Worm (Caenorhabditis elegans): ENCODE data around the gene F32D1.8.

Gene F32D1.8

ce11 chrV:4398884-4399283 is 21.4 kb upstream of the F32D1.8 start:
- TF ChIP-seq dao-5 (tag; optimal IDR thresholded peaks at IDR 0.05), result no peak
- no peak for TF ChIP-seq him-1 (tag; optimal IDR thresholded peaks at IDR 0.05)
- no peak for TF ChIP-seq W03F9.2 (tag; optimal IDR thresholded peaks at IDR 0.05)

ce11 chrV:4398127-4398526 is 20.6 kb upstream of the F32D1.8 start:
- no peak for TF ChIP-seq dao-5 (tag; optimal IDR thresholded peaks at IDR 0.05)
- TF ChIP-seq him-1 (tag; optimal IDR thresholded peaks at IDR 0.05), result no peak
- TF ChIP-seq W03F9.2 (tag; optimal IDR thresholded peaks at IDR 0.05), result no peak

- TF ChIP-seq him-1 (tag; optimal IDR thresholded peaks at IDR 0.05), result no peak
- no peak for TF ChIP-seq dao-5 (tag; optimal IDR thresholded peaks at IDR 0.05)
- no peak for TF ChIP-seq W03F9.2 (tag; optimal IDR thresholded peaks at IDR 0.05)
These were observed 18.7 kb upstream of the F32D1.8 start, which contains the start of gene F13A2.3 for ce11 chrV:4396257-4396656. F13A2.3 (minus strand) TSS chrV:4396357.

ce11 chrV:4387916-4388315 is 10.4 kb upstream of the F32D1.8 start:
- TF ChIP-seq him-1 (tag; optimal IDR thresholded peaks at IDR 0.05) (no peak), dao-5 (tag; optimal IDR thresholded peaks at IDR 0.05) (no peak), W03F9.2 (tag; optimal IDR thresholded peaks at IDR 0.05) (no peak)

ce11 chrV:4387402-4387801 is 9.9 kb upstream of the F32D1.8 start, which contains the start of gene F13A2.9:
F13A2.9 (minus strand) TSS chrV:4387502.
- TF ChIP-seq dao-5 (tag; optimal IDR thresholded peaks at IDR 0.05), result no peak
- no peak for TF ChIP-seq W03F9.2 (tag; optimal IDR thresholded peaks at IDR 0.05)
- TF ChIP-seq him-1 (tag; optimal IDR thresholded peaks at IDR 0.05), result no peak

ce11 chrV:4386173-4386572 is 8.7 kb upstream of the F32D1.8 start, which contains the start of gene F13A2.10:
F13A2.10 (minus strand) TSS chrV:4386273.
- TF ChIP-seq W03F9.2 (tag; optimal IDR thresholded peaks at IDR 0.05), result no peak
- no peak for TF ChIP-seq him-1 (tag; optimal IDR thresholded peaks at IDR 0.05)
- no peak for TF ChIP-seq dao-5 (tag; optimal IDR thresholded peaks at IDR 0.05)

ce11 chrV:4384482-4384881 is 7.0 kb upstream of the F32D1.8 start, which contains the start of gene F13A2.2:
F13A2.2 (minus strand) TSS chrV:4384582.
- no peak for TF ChIP-seq dao-5 (tag; optimal IDR thresholded peaks at IDR 0.05)
- TF ChIP-seq W03F9.2 (tag; optimal IDR thresholded peaks at IDR 0.05), result no peak
- no peak for TF ChIP-seq him-1 (tag; optimal IDR thresholded peaks at IDR 0.05)

ce11 chrV:4382298-4382697 is 4.8 kb upstream of the F32D1.8 start, which contains the start of gene F13A2.1:
F13A2.1 (minus strand) TSS chrV:4382398.
- TF ChIP-seq dao-5 (tag; optimal IDR thresholded peaks at IDR 0.05) (no peak), him-1 (tag; optimal IDR thresholded peaks at IDR 0.05) (no peak), W03F9.2 (tag; optimal IDR thresholded peaks at IDR 0.05) (no peak)

- TF ChIP-seq him-1 (tag; optimal IDR thresholded peaks at IDR 0.05) (no peak), dao-5 (tag; optimal IDR thresholded peaks at IDR 0.05) (no peak), W03F9.2 (tag; optimal IDR thresholded peaks at IDR 0.05) (peak; percentile 11)
These were observed 1.5 kb downstream of the F32D1.8 start, which contains the start of gene F32D1.7 for ce11 chrV:4375807-4376564. F32D1.7 (minus strand) TSS chrV:4376173.

ce11 chrV:4374625-4375024 is 2.9 kb downstream of the F32D1.8 start, which contains the start of gene neg-1:
neg-1 (minus strand) TSS chrV:4374874.
- TF ChIP-seq him-1 (tag; optimal IDR thresholded peaks at IDR 0.05), result no peak
- no peak for TF ChIP-seq dao-5 (tag; optimal IDR thresholded peaks at IDR 0.05)
- no peak for TF ChIP-seq W03F9.2 (tag; optimal IDR thresholded peaks at IDR 0.05)

- TF ChIP-seq him-1 (tag; optimal IDR thresholded peaks at IDR 0.05), result no peak
- TF ChIP-seq dao-5 (tag; optimal IDR thresholded peaks at IDR 0.05), result no peak
- no peak for TF ChIP-seq W03F9.2 (tag; optimal IDR thresholded peaks at IDR 0.05)
These were observed 3.9 kb downstream of the F32D1.8 start for ce11 chrV:4373656-4374055.

- TF ChIP-seq dao-5 (tag; optimal IDR thresholded peaks at IDR 0.05) (no peak), W03F9.2 (tag; optimal IDR thresholded peaks at IDR 0.05) (no peak), him-1 (tag; optimal IDR thresholded peaks at IDR 0.05) (no peak)
These were observed 4.5 kb downstream of the F32D1.8 start for ce11 chrV:4372986-4373385.

- TF ChIP-seq W03F9.2 (tag; optimal IDR thresholded peaks at IDR 0.05), result peak; percentile 6
- TF ChIP-seq him-1 (tag; optimal IDR thresholded peaks at IDR 0.05), result no peak
These were observed 6.1 kb downstream of the F32D1.8 start, which contains the start of the genes gmpr-1 and fipp-1 for ce11 chrV:4371309-4371933. gmpr-1 (minus strand) TSS chrV:4371383. fipp-1 (plus strand) TSS chrV:4371807.

- no peak for TF ChIP-seq W03F9.2 (tag; optimal IDR thresholded peaks at IDR 0.05)
- no peak for TF ChIP-seq dao-5 (tag; optimal IDR thresholded peaks at IDR 0.05)
- no peak for TF ChIP-seq him-1 (tag; optimal IDR thresholded peaks at IDR 0.05)
These were observed 7.0 kb downstream of the F32D1.8 start for ce11 chrV:4370515-4370914.

Measured in whole organism, L4/young adult.